Worm (Caenorhabditis elegans) whole organism, L1 larva: ENCODE measurements around the gene F09E10.1.

Experiments used
- C16A3.4 ChIP-seq: fragments of 150-350 bp; optimal IDR thresholded peaks from 2 replicates; lab custom pipeline; 2014; ENCODE audit warnings: missing biosample characterization, missing genetic modification characterization
- F16B12.6 ChIP-seq: fragments of 150-350 bp; optimal IDR thresholded peaks from 2 replicates; lab custom pipeline; 2014; ENCODE audit warnings: missing biosample characterization, missing genetic modification characterization
- blmp-1 ChIP-seq: fragments of 150-350 bp; optimal IDR thresholded peaks from 2 replicates; lab custom pipeline; 2014; ENCODE audit warnings: missing biosample characterization, missing genetic modification characterization
- ceh-82 ChIP-seq, 3 experiments: fragments of 150-350 bp in 1 of 3; sonication (generic microtip) in 2 of 3; optimal IDR thresholded peaks; 2 replicates each; lab custom pipeline; 2014 to 2017; ENCODE audit warnings: missing biosample characterization in 3 of 3, missing genetic modification characterization in 3 of 3
- efl-1 ChIP-seq, 4 experiments: fragments of 150-350 bp; optimal IDR thresholded peaks in 3 of 4; peaks in 1 of 4; 1 replicate in 1 of 4; 2 replicates in 3 of 4; lab custom pipeline; 2014; ENCODE audit warnings: missing biosample characterization in 2 of 4, missing genetic modification characterization in 2 of 4, missing genetic modification reagents in 2 of 4
- egl-27 ChIP-seq, 2 experiments: fragments of 150-350 bp in 1 of 2; sonication (generic microtip); optimal IDR thresholded peaks; 3 replicates each; lab custom pipeline; 2017 to 2018; ENCODE audit warnings: missing biosample characterization in 2 of 2, missing genetic modification characterization in 2 of 2, missing genetic modification reagents in 2 of 2
- elt-2 ChIP-seq: sonication (generic microtip); optimal IDR thresholded peaks from 2 replicates; lab custom pipeline; 2016; ENCODE audit warnings: missing genetic modification characterization, mild to moderate bottlenecking, inconsistent platforms, missing compliant biosample characterization, missing genetic modification reagents
- elt-3 ChIP-seq, 6 experiments: fragments of 150-350 bp in 1 of 6; sonication (generic microtip); optimal IDR thresholded peaks; 2 replicates each; lab custom pipeline; 2017 to 2018; ENCODE audit warnings: missing biosample characterization in 6 of 6, missing genetic modification characterization in 6 of 6, inconsistent platforms in 1 of 6
- ets-5 ChIP-seq: fragments of 200-800 bp; sonication (Bioruptor generic); IDR thresholded peaks from 2 replicates; pipeline ENCODE4 v1.3.6; 2022; ENCODE audit warnings: missing genetic modification characterization, missing compliant biosample characterization
- fkh-10 ChIP-seq: sonication (generic microtip); optimal IDR thresholded peaks from 2 replicates; lab custom pipeline; 2017; ENCODE audit warnings: missing biosample characterization, missing genetic modification reagents, missing genetic modification characterization
- fos-1 ChIP-seq: fragments of 150-350 bp; optimal IDR thresholded peaks from 2 replicates; lab custom pipeline; 2014; ENCODE audit warnings: missing biosample characterization, missing genetic modification characterization
- lin-14 ChIP-seq: fragments of 200-800 bp; sonication (Bioruptor generic); optimal IDR thresholded peaks from 2 replicates; lab custom pipeline; 2018; ENCODE audit warnings: mild to moderate bottlenecking, missing genetic modification characterization, moderate library complexity, missing compliant biosample characterization
- lin-15B ChIP-seq: fragments of 150-350 bp; sonication (generic microtip); optimal IDR thresholded peaks from 3 replicates; lab custom pipeline; 2014; ENCODE audit warnings: missing biosample characterization, missing genetic modification characterization
- lir-3 ChIP-seq: sonication (generic microtip); optimal IDR thresholded peaks from 2 replicates; lab custom pipeline; 2016; ENCODE audit warnings: mild to moderate bottlenecking, missing genetic modification characterization, moderate library complexity, missing compliant biosample characterization; ENCODE audit not compliant: poor library complexity
- lsy-2 ChIP-seq, 2 experiments: fragments of 150-350 bp; optimal IDR thresholded peaks; 2 replicates each; lab custom pipeline; 2014; ENCODE audit warnings: missing biosample characterization in 2 of 2, missing genetic modification characterization in 2 of 2
- mab-9 ChIP-seq: fragments of 200-800 bp; sonication (Bioruptor generic); IDR thresholded peaks from 2 replicates; pipeline ENCODE4 v1.3.6; 2022; ENCODE audit warnings: missing genetic modification reagents, missing genetic modification characterization, missing compliant biosample characterization
- mdl-1 ChIP-seq, 2 experiments: fragments of 150-350 bp; optimal IDR thresholded peaks; 2 replicates each; lab custom pipeline; 2014 to 2017; ENCODE audit warnings: missing biosample characterization in 2 of 2, missing genetic modification characterization in 2 of 2, inconsistent platforms in 1 of 2
- mep-1 ChIP-seq: fragments of 150-350 bp; optimal IDR thresholded peaks from 2 replicates; lab custom pipeline; 2014; ENCODE audit warnings: missing biosample characterization, missing genetic modification characterization
- nhr-71 ChIP-seq: sonication (generic microtip); optimal IDR thresholded peaks from 2 replicates; lab custom pipeline; 2016; ENCODE audit warnings: mild to moderate bottlenecking, missing genetic modification characterization, moderate library complexity, missing compliant biosample characterization
- nhr-90 ChIP-seq: sonication (generic microtip); optimal IDR thresholded peaks from 2 replicates; lab custom pipeline; 2016; ENCODE audit warnings: mild to moderate bottlenecking, missing genetic modification characterization, missing compliant biosample characterization; ENCODE audit not compliant: poor library complexity
- pax-3 ChIP-seq: fragments of 200-800 bp; sonication (Bioruptor generic); optimal IDR thresholded peaks from 2 replicates; lab custom pipeline; 2018; ENCODE audit warnings: mild to moderate bottlenecking, missing genetic modification characterization, moderate library complexity, missing compliant biosample characterization
- rnt-1 ChIP-seq: sonication (generic microtip); optimal IDR thresholded peaks from 2 replicates; lab custom pipeline; 2016; ENCODE audit warnings: mild to moderate bottlenecking, missing genetic modification characterization, moderate library complexity, missing compliant biosample characterization
- snpc-4 ChIP-seq: fragments of 150-350 bp; optimal IDR thresholded peaks from 2 replicates; lab custom pipeline; 2014; ENCODE audit warnings: missing biosample characterization, missing genetic modification characterization
- sptf-1 ChIP-seq: fragments of 150-350 bp; optimal IDR thresholded peaks from 2 replicates; lab custom pipeline; 2014; ENCODE audit warnings: missing biosample characterization, missing genetic modification characterization
- swsn-7 ChIP-seq: sonication (generic microtip); optimal IDR thresholded peaks from 2 replicates; lab custom pipeline; 2016; ENCODE audit warnings: missing genetic modification characterization, missing compliant biosample characterization
- tbx-2 ChIP-seq: sonication (generic microtip); optimal IDR thresholded peaks from 2 replicates; lab custom pipeline; 2016; ENCODE audit warnings: missing genetic modification characterization, missing compliant biosample characterization
- unc-130 ChIP-seq: fragments of 150-350 bp; optimal IDR thresholded peaks from 2 replicates; lab custom pipeline; 2017; ENCODE audit warnings: missing biosample characterization, missing genetic modification characterization, inconsistent platforms
- unc-30 ChIP-seq: sonication (generic microtip); optimal IDR thresholded peaks from 2 replicates; lab custom pipeline; 2017; ENCODE audit warnings: missing biosample characterization, missing genetic modification characterization
- unc-98 ChIP-seq: fragments of 200-800 bp; sonication (Bioruptor generic); IDR thresholded peaks from 2 replicates; pipeline ENCODE4 v1.3.6; 2022; ENCODE audit warnings: missing genetic modification characterization, missing compliant biosample characterization
- zag-1 ChIP-seq: fragments of 150-350 bp; optimal IDR thresholded peaks from 2 replicates; lab custom pipeline; 2014; ENCODE audit warnings: missing biosample characterization, missing genetic modification characterization
- zip-4 ChIP-seq: fragments of 200-800 bp; sonication (Bioruptor generic); optimal IDR thresholded peaks from 2 replicates; lab custom pipeline; 2018; ENCODE audit warnings: mild to moderate bottlenecking, missing genetic modification characterization, moderate library complexity, missing compliant biosample characterization

Gene F09E10.1

ce11 chrX:1456350-1457080, 46.1 kb upstream of the F09E10.1 start (continued):
- peak; percentile 61 for TF ChIP-seq rnt-1 (tag; lab: Kevin White, UChicago)
- no peak for TF ChIP-seq fkh-10 (GFP tag; lab: Kevin White, UChicago)
- TF ChIP-seq efl-1 (optimal IDR thresholded peaks at IDR 0.05; lab: Kevin White, UChicago): peak in 1 of 2 experiments; percentile 2
- TF ChIP-seq efl-1 (GFP tag; optimal IDR thresholded peaks at IDR 0.05 in 1 of 2; lab: Kevin White, UChicago): no peak
- TF ChIP-seq, all 84 proteins: peak for 28

- TF ChIP-seq mdl-1 (tag; optimal IDR thresholded peaks at IDR 0.05; lab: Kevin White, UChicago): peak in 1 of 2 experiments; percentile 32
- peak; percentile 6 for TF ChIP-seq mep-1 (tag; lab: Kevin White, UChicago)
- TF ChIP-seq elt-2: no peak
- peak in 3 of 6 experiments; percentile 6 to 56 (median 37) for TF ChIP-seq elt-3 (tag; optimal IDR thresholded peaks at IDR 0.05; lab: Kevin White, UChicago)
- peak; percentile 37 for TF ChIP-seq lin-14 (GFP tag; lab: Kevin White, UChicago)
- TF ChIP-seq blmp-1 (tag; lab: Kevin White, UChicago): peak; percentile 93
These were observed 43.8 kb upstream of the F09E10.1 start, which contains the start of gene D1005.2 for ce11 chrX:1458793-1459192. Gene D1005.2, plus strand, starts transcription at chrX:1459022.

ce11 chrX:1459756-1460155, 42.8 kb upstream of the F09E10.1 start:
- TF ChIP-seq F16B12.6 (tag; lab: Kevin White, UChicago): no peak
- TF ChIP-seq blmp-1 (tag; lab: Kevin White, UChicago): peak; percentile 51
- no peak for TF ChIP-seq fos-1

ce11 chrX:1464699-1465098, 37.9 kb upstream of the F09E10.1 start, which contains the start of gene D1005.6:
Gene D1005.6, minus strand, starts transcription at chrX:1464799.
- TF ChIP-seq zag-1 (tag; lab: Kevin White, UChicago) (no peak), lin-14 (GFP tag; lab: Kevin White, UChicago) (no peak), pax-3 (tag; lab: Kevin White, UChicago) (no peak), lir-3 (tag; lab: Kevin White, UChicago) (no peak), blmp-1 (tag; lab: Kevin White, UChicago) (no peak), lsy-2 (tag; optimal IDR thresholded peaks at IDR 0.05; lab: Kevin White, UChicago) (no peak), elt-3 (tag; optimal IDR thresholded peaks at IDR 0.05; lab: Kevin White, UChicago) (no peak)

ce11 chrX:1468057-1468456, 34.5 kb upstream of the F09E10.1 start:
- TF ChIP-seq sptf-1 (tag; lab: Kevin White, UChicago) (no peak), lin-14 (GFP tag; lab: Kevin White, UChicago) (peak; percentile 23), zip-4 (GFP tag; lab: Kevin White, UChicago) (no peak), lsy-2 (tag; optimal IDR thresholded peaks at IDR 0.05; lab: Kevin White, UChicago) (no peak), unc-130 (tag; lab: Kevin White, UChicago) (no peak), nhr-71 (tag; lab: Kevin White, UChicago) (no peak), fkh-10 (GFP tag; lab: Kevin White, UChicago) (peak; percentile 77), lin-15B (tag; lab: Kevin White, UChicago) (no peak)
- TF ChIP-seq, all 84 proteins: peak for 2

DNA sequence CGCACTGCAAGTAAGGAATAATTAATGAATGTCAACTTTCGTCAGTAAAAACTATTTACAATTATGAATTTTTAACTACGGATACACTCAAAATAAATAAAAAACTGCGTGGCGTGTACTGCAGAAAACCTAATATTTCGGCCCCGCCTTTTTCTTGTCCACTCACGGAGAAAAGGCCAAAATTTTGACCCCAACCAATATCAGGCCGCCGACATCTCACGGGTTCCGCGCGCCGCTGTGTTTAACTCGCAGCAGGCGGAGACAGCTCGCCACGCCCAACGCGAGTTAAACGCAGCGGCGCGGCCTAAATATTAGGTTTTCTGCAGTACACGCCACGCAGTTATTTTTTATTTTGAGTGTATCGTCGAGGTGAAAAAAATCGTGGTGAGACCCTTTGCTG, 31.4 kb upstream of the F09E10.1 start:
- TF ChIP-seq tbx-2 (tag; lab: Kevin White, UChicago) (no peak), snpc-4 (tag; lab: Kevin White, UChicago) (peak; percentile 37)

- TF ChIP-seq efl-1 (optimal IDR thresholded peaks at IDR 0.05; lab: Kevin White, UChicago) (no peak), efl-1 (GFP tag; optimal IDR thresholded peaks at IDR 0.05 in 1 of 2; lab: Kevin White, UChicago) (peak in 1 of 2 experiments; percentile 46), unc-30 (tag; lab: Kevin White, UChicago) (no peak)
These were observed 29.7 kb upstream of the F09E10.1 start, which contains the start of gene D1005.5 for ce11 chrX:1472880-1473279. Gene D1005.5, minus strand, starts transcription at chrX:1472980.

DNA sequence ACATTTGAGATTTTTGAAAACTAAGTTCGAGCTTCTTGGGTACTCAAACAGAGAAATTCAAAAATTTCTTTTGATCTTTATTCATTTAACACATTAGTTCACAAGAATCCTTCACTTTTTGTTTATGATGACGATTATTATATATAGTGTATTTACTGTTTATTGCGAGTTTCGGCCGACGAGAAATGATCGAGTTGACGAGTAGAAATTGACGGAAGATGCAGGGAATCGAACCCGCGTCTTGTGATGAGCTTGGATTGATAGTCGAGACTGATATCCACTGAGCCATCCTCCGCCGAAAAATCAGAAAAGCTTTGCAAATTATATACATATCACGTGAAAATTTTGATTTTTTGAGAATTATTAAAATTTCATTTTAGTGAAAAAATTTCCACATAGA, 28.8 kb upstream of the F09E10.1 start:
- TF ChIP-seq egl-27 (tag; optimal IDR thresholded peaks at IDR 0.05; lab: Kevin White, UChicago): no peak
- TF ChIP-seq unc-98 (GFP tag; lab: Robert Waterston, UW): no peak
- no peak for TF ChIP-seq ceh-82 (tag; optimal IDR thresholded peaks at IDR 0.05; lab: Kevin White, UChicago)
- TF ChIP-seq mep-1 (tag; lab: Kevin White, UChicago): no peak
- TF ChIP-seq zip-4 (GFP tag; lab: Kevin White, UChicago): no peak
- TF ChIP-seq swsn-7 (tag; lab: Kevin White, UChicago): no peak
- no peak for TF ChIP-seq C16A3.4 (tag; lab: Kevin White, UChicago)
- TF ChIP-seq ets-5: no peak
- TF ChIP-seq nhr-90 (tag; lab: Kevin White, UChicago): no peak
- no peak for TF ChIP-seq mab-9
